Worm (Caenorhabditis elegans) whole organism, mixed stage, embryonic: Measurements from ENCODE around the gene sta-2.
A peak's percentile ranks its signal among the peaks of the same experiment; 100 is the strongest.

ENCODE experiments used
- M03D4.4 ChIP-seq: sonication (generic microtip); optimal IDR thresholded peaks from 2 replicates; lab custom pipeline; 2017; ENCODE audit warnings: mild to moderate bottlenecking, missing genetic modification characterization, missing compliant biosample characterization
- bed-3 ChIP-seq: fragments of 200-800 bp; sonication (Bioruptor generic); optimal IDR thresholded peaks from 3 replicates; lab custom pipeline; 2018; ENCODE audit warnings: mild to moderate bottlenecking, missing genetic modification characterization, moderate library complexity, missing compliant biosample characterization
- blmp-1 ChIP-seq: fragments of 150-350 bp; optimal IDR thresholded peaks from 2 replicates; lab custom pipeline; 2014; ENCODE audit warnings: missing biosample characterization, missing genetic modification characterization
- ceh-39 ChIP-seq: fragments of 150-350 bp; optimal IDR thresholded peaks from 2 replicates; lab custom pipeline; 2014; ENCODE audit warnings: missing biosample characterization, missing genetic modification characterization
- ceh-43 ChIP-seq: fragments of 200-800 bp; sonication (Bioruptor generic); optimal IDR thresholded peaks from 2 replicates; lab custom pipeline; 2018; ENCODE audit warnings: mild to moderate bottlenecking, missing genetic modification characterization, moderate library complexity, missing compliant biosample characterization
- ceh-83 ChIP-seq: fragments of 200-800 bp; sonication (Bioruptor generic); optimal IDR thresholded peaks from 2 replicates; lab custom pipeline; 2018; ENCODE audit warnings: mild to moderate bottlenecking, missing genetic modification characterization, missing compliant biosample characterization
- ces-1 ChIP-seq: fragments of 150-350 bp; optimal IDR thresholded peaks from 2 replicates; lab custom pipeline; 2014; ENCODE audit warnings: missing biosample characterization, missing genetic modification reagents, missing genetic modification characterization
- cnd-1 ChIP-seq: fragments of 200-800 bp; sonication (Bioruptor generic); optimal IDR thresholded peaks from 2 replicates; lab custom pipeline; 2018; ENCODE audit warnings: mild to moderate bottlenecking, missing genetic modification characterization, missing compliant biosample characterization
- drap-1 ChIP-seq: fragments of 200-800 bp; sonication (Bioruptor generic); optimal IDR thresholded peaks from 3 replicates; lab custom pipeline; 2018; ENCODE audit warnings: mild to moderate bottlenecking, missing genetic modification characterization, missing compliant biosample characterization
- elt-1 ChIP-seq: sonication (generic microtip); optimal IDR thresholded peaks from 2 replicates; lab custom pipeline; 2017; ENCODE audit warnings: missing genetic modification characterization, mild to moderate bottlenecking, missing compliant biosample characterization, antibody characterized with exemption, moderate library complexity, borderline replicate concordance; ENCODE audit not compliant: insufficient read depth
- elt-3 ChIP-seq: fragments of 150-350 bp; optimal IDR thresholded peaks from 2 replicates; lab custom pipeline; 2014; ENCODE audit warnings: missing biosample characterization, missing genetic modification characterization
- flh-1 ChIP-seq: fragments of 200-800 bp; sonication (Bioruptor generic); optimal IDR thresholded peaks from 2 replicates; lab custom pipeline; 2018; ENCODE audit warnings: mild to moderate bottlenecking, missing genetic modification characterization, moderate library complexity, missing compliant biosample characterization
- ham-2 ChIP-seq: fragments of 200-800 bp; sonication (Bioruptor generic); optimal IDR thresholded peaks from 2 replicates; lab custom pipeline; 2018; ENCODE audit warnings: mild to moderate bottlenecking, missing genetic modification characterization, missing compliant biosample characterization
- hlh-1 ChIP-seq: fragments of 150-350 bp; optimal IDR thresholded peaks from 2 replicates; lab custom pipeline; 2014; ENCODE audit warnings: missing biosample characterization, missing genetic modification reagents, missing genetic modification characterization
- lin-13 ChIP-seq: fragments of 150-350 bp; optimal IDR thresholded peaks from 2 replicates; lab custom pipeline; 2014; ENCODE audit warnings: missing biosample characterization, missing genetic modification characterization
- lin-32 ChIP-seq: fragments of 200-800 bp; sonication (Bioruptor generic); optimal IDR thresholded peaks from 2 replicates; lab custom pipeline; 2018; ENCODE audit warnings: mild to moderate bottlenecking, missing genetic modification characterization, missing compliant biosample characterization
- lsy-2 ChIP-seq: fragments of 150-350 bp; optimal IDR thresholded peaks from 2 replicates; lab custom pipeline; 2014; ENCODE audit warnings: missing biosample characterization, missing genetic modification characterization
- mab-5 ChIP-seq: fragments of 150-350 bp; optimal IDR thresholded peaks from 2 replicates; lab custom pipeline; 2014; ENCODE audit warnings: missing biosample characterization, missing genetic modification characterization
- mep-1 ChIP-seq: fragments of 150-350 bp; optimal IDR thresholded peaks from 2 replicates; lab custom pipeline; 2017; ENCODE audit warnings: missing biosample characterization, missing genetic modification reagents, missing genetic modification characterization, inconsistent platforms
- mls-2 ChIP-seq: sonication (generic microtip); optimal IDR thresholded peaks from 2 replicates; lab custom pipeline; 2016; ENCODE audit warnings: mild to moderate bottlenecking, missing genetic modification characterization, moderate library complexity, missing compliant biosample characterization
- nhr-12 ChIP-seq: fragments of 150-350 bp; optimal IDR thresholded peaks from 2 replicates; lab custom pipeline; 2014; ENCODE audit warnings: missing biosample characterization, missing genetic modification characterization
- nhr-2 ChIP-seq: fragments of 150-350 bp; optimal IDR thresholded peaks from 2 replicates; lab custom pipeline; 2014; ENCODE audit warnings: missing biosample characterization, missing genetic modification characterization
- nhr-237 ChIP-seq: fragments of 150-350 bp; optimal IDR thresholded peaks from 2 replicates; lab custom pipeline; 2014; ENCODE audit warnings: missing biosample characterization, missing genetic modification characterization
- nhr-28 ChIP-seq: fragments of 150-350 bp; optimal IDR thresholded peaks from 2 replicates; lab custom pipeline; 2014; ENCODE audit warnings: missing biosample characterization, missing genetic modification characterization
- nhr-76 ChIP-seq: sonication (generic microtip); optimal IDR thresholded peaks from 2 replicates; lab custom pipeline; 2017; ENCODE audit warnings: missing biosample characterization, missing genetic modification characterization
- pha-4 ChIP-seq: fragments of 150-350 bp; optimal IDR thresholded peaks from 2 replicates; lab custom pipeline; 2018; ENCODE audit warnings: missing biosample characterization, missing genetic modification reagents, missing genetic modification characterization
- sem-2 ChIP-seq: fragments of 200-800 bp; sonication (Bioruptor generic); optimal IDR thresholded peaks from 2 replicates; lab custom pipeline; 2018; ENCODE audit warnings: mild to moderate bottlenecking, missing genetic modification characterization, missing compliant biosample characterization
- sptf-1 ChIP-seq: sonication (generic microtip); optimal IDR thresholded peaks from 2 replicates; lab custom pipeline; 2017; ENCODE audit warnings: mild to moderate bottlenecking, missing genetic modification characterization, moderate library complexity, missing compliant biosample characterization
- tbx-8 ChIP-seq: fragments of 200-800 bp; sonication (Bioruptor generic); optimal IDR thresholded peaks from 2 replicates; lab custom pipeline; 2018; ENCODE audit warnings: mild to moderate bottlenecking, missing genetic modification characterization, moderate library complexity, missing compliant biosample characterization
- unc-120 ChIP-seq: sonication (generic microtip); optimal IDR thresholded peaks from 2 replicates; lab custom pipeline; 2017; ENCODE audit warnings: missing genetic modification characterization, missing compliant biosample characterization; ENCODE audit not compliant: poor library complexity, severe bottlenecking
- unc-39 ChIP-seq: fragments of 150-350 bp; optimal IDR thresholded peaks from 2 replicates; lab custom pipeline; 2014; ENCODE audit warnings: missing biosample characterization, missing genetic modification characterization
- unc-62 ChIP-seq: fragments of 150-350 bp; optimal IDR thresholded peaks from 2 replicates; lab custom pipeline; 2014; ENCODE audit warnings: missing biosample characterization, missing genetic modification reagents, missing genetic modification characterization
- zip-8 ChIP-seq: fragments of 150-350 bp; optimal IDR thresholded peaks from 2 replicates; lab custom pipeline; 2014; ENCODE audit warnings: missing biosample characterization, missing genetic modification characterization

sta-2 gene

ce11 chrV:9740858-9741257 is at the start of gene sta-2:
Gene sta-2 (plus strand): TSS chrV:9741206.
- TF ChIP-seq drap-1 (GFP tag; lab: Kevin White, UChicago) (no peak), mls-2 (tag; lab: Kevin White, UChicago) (no peak), nhr-237 (no peak), pha-4 (no peak), unc-120 (tag; lab: Kevin White, UChicago) (no peak), lin-13 (no peak), lin-32 (GFP tag; lab: Kevin White, UChicago) (no peak), unc-39 (tag; lab: Kevin White, UChicago) (no peak), mep-1 (no peak)

ce11 chrV:9692109-9692581 is 48.9 kb upstream of the sta-2 start, which contains the start of gene ztf-9:
Gene ztf-9 (minus strand): TSS chrV:9692159.
- TF ChIP-seq M03D4.4: peak; percentile 36
- TF ChIP-seq lin-32 (GFP tag; lab: Kevin White, UChicago): no peak
- TF ChIP-seq sptf-1 (tag; lab: Kevin White, UChicago): peak; percentile 62
- peak; percentile 4 for TF ChIP-seq cnd-1 (tag; lab: Kevin White, UChicago)
- peak; percentile 54 for TF ChIP-seq drap-1 (GFP tag; lab: Kevin White, UChicago)
- TF ChIP-seq lin-13: peak; percentile 27
- no peak for TF ChIP-seq elt-1
- TF ChIP-seq ceh-83 (GFP tag; lab: Kevin White, UChicago): no peak
- TF ChIP-seq ham-2: peak; percentile 15
- peak; percentile 28 for TF ChIP-seq lsy-2 (tag; lab: Kevin White, UChicago)
- peak; percentile 45 for TF ChIP-seq mep-1
- no peak for TF ChIP-seq nhr-12 (tag; lab: Kevin White, UChicago)
- TF ChIP-seq blmp-1 (tag; lab: Kevin White, UChicago): peak; percentile 85
- no peak for TF ChIP-seq pha-4
- no peak for TF ChIP-seq nhr-28 (tag; lab: Kevin White, UChicago)
- no peak for TF ChIP-seq unc-39 (tag; lab: Kevin White, UChicago)
- TF ChIP-seq ces-1 (GFP tag; lab: Kevin White, UChicago): peak; percentile 17
- TF ChIP-seq nhr-237: peak; percentile 10
- TF ChIP-seq unc-120 (tag; lab: Kevin White, UChicago): peak; percentile 78
- TF ChIP-seq tbx-8 (GFP tag; lab: Kevin White, UChicago): no peak
- no peak for TF ChIP-seq elt-3 (tag; lab: Kevin White, UChicago)
- TF ChIP-seq nhr-2 (tag; lab: Kevin White, UChicago): no peak
- TF ChIP-seq mls-2 (tag; lab: Kevin White, UChicago): peak; percentile 59
- TF ChIP-seq bed-3 (GFP tag; lab: Kevin White, UChicago): no peak
- TF ChIP-seq unc-62: peak; percentile 16
- peak; percentile 25 for TF ChIP-seq hlh-1

DNA sequence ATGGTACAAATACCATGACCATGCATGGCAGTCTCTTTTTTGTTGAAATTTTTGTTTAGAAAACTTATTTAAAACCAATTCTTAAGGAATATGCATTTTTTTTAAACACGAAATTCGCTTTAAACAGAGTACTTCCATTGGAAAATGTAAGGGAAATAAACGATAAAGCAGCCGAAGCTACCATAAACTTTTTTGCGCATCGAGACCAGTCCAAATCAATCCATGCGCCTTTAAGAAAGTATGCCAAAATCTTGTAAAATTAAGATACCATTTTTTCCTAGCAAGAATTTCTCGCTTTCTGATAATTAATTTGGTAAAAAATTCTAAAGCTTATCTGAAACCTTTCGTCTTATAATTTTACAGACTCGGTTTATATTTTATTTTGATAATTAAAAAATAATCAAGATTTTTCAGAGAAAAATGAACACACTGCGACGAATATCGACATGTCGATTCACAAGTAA is 48.3 kb upstream of the sta-2 start, which contains the start of gene ZK287.7:
ZK287.7 (plus strand) TSS at position 414 of the 464 bp plus-strand sequence.
- no peak for TF ChIP-seq unc-39 (tag; lab: Kevin White, UChicago)
- no peak for TF ChIP-seq nhr-12 (tag; lab: Kevin White, UChicago)
- TF ChIP-seq ceh-43: no peak

DNA sequence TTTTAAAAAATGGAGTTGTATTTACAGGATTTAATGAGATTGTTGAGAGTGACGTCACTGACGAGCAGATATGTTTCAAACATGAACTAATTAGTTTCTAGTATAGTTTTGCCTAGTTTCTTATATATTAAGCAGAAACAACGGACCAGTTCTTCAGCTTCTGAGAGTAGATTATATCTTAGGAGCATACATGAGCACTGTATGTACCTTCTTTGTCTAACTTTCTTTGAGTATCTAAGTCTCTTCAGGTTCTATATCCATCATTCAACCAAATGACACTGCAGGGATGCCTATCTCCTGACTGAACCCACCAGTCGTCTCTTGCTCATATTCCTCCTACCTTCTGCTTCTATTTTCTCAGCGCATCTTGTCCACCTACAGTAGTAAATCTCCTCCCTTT is 44.3 kb upstream of the sta-2 start, which contains the start of gene her-1:
her-1 (plus strand) TSS at position 301 of the 400 bp plus-strand sequence.
- TF ChIP-seq lin-13: no peak
- no peak for TF ChIP-seq sem-2 (GFP tag; lab: Kevin White, UChicago)
- no peak for TF ChIP-seq nhr-2 (tag; lab: Kevin White, UChicago)
- no peak for TF ChIP-seq ceh-39 (tag; lab: Kevin White, UChicago)
- TF ChIP-seq elt-3 (tag; lab: Kevin White, UChicago): no peak
- TF ChIP-seq ces-1 (GFP tag; lab: Kevin White, UChicago): no peak
- TF ChIP-seq unc-62: no peak
- TF ChIP-seq, all 35 proteins: peak for 0

DNA sequence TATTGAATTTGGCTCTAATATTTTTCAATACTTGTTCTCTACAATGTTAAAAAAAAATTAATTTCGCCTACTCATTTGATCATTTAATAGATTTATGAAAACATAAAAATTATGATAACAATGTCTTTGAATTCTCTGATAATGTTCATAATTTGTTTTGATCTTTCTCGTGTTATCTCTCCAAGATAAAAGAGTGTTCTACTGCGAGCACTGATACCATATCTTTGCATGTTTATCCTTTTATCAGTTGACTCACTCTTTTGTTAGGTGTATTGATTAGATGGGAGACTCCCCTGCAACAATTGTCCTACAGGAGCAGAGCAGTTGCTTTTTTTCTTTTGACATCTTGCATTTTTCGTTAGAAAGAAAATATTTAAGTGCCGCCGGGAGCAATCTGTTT is 41.8 kb upstream of the sta-2 start:
- TF ChIP-seq pha-4 (no peak), tbx-8 (GFP tag; lab: Kevin White, UChicago) (no peak), cnd-1 (tag; lab: Kevin White, UChicago) (no peak), unc-62 (no peak), zip-8 (tag; lab: Kevin White, UChicago) (no peak), nhr-76 (no peak), lin-32 (GFP tag; lab: Kevin White, UChicago) (no peak), lin-13 (no peak), nhr-237 (no peak), flh-1 (GFP tag; lab: Kevin White, UChicago) (no peak), nhr-12 (tag; lab: Kevin White, UChicago) (no peak), mep-1 (no peak), mab-5 (tag; lab: Kevin White, UChicago) (no peak), unc-39 (tag; lab: Kevin White, UChicago) (no peak)
